Worm (Caenorhabditis elegans): Measurements from ENCODE around the gene ZK896.4.

DNA sequence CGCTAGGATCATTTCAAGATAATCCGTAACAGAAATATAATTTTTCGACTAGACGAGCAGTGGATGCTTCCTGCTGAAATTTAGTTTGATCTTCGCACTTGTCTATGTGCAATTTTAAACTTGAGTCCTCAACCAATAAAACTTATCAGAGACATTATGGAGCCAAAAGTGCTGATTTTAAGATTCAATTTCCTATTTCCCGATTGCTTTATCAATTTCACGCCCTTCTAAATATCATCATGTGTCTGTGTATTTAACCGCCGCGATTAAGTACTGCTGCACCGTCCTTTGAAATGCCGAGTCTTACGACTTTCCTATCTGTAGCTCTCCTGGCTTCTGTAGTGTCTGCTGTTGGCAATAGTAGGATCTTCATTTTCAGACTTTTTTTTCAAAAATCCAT is 37.9 kb upstream of the ZK896.4 start, which contains the start of gene C32H11.4:
- TF ChIP-seq elt-4 (tag; optimal IDR thresholded peaks at IDR 0.05), result no peak
- TF ChIP-seq T23F11.4 (GFP tag; optimal IDR thresholded peaks at IDR 0.05), result no peak
- no peak for TF ChIP-seq ceh-19 (GFP tag; optimal IDR thresholded peaks at IDR 0.05)
- TF ChIP-seq fkh-10 (GFP tag; optimal IDR thresholded peaks at IDR 0.05), result no peak
- TF ChIP-seq ama-1 (optimal IDR thresholded peaks at IDR 0.05), result no peak
- TF ChIP-seq ceh-9 (tag; optimal IDR thresholded peaks at IDR 0.05), result no peak
- TF ChIP-seq hlh-6 (tag; optimal IDR thresholded peaks at IDR 0.05), result no peak
- TF ChIP-seq F13H6.1 (tag; optimal IDR thresholded peaks at IDR 0.05), result no peak
- no peak for TF ChIP-seq tbx-2 (tag; optimal IDR thresholded peaks at IDR 0.05)
- no peak for TF ChIP-seq C08G9.2 (tag; optimal IDR thresholded peaks at IDR 0.05)
- no peak for TF ChIP-seq hlh-30 (tag; optimal IDR thresholded peaks at IDR 0.05; ENCODE audit: insufficient read depth)
- TF ChIP-seq Y22D7AL.16 (tag; optimal IDR thresholded peaks at IDR 0.05), result no peak

All from whole organism, late embryonic.